Worm (Caenorhabditis elegans) whole organism, young adult: Measurements from ENCODE around the gene R11D1.12.

Source experiments
- F33H1.4 ChIP-seq: fragments of 200-800 bp; sonication (Bioruptor generic); IDR thresholded peaks from 2 replicates; pipeline ENCODE4 v1.3.6; 2022; ENCODE audit warnings: missing genetic modification reagents, missing genetic modification characterization, missing compliant biosample characterization
- Y95B8A.8 ChIP-seq: fragments of 200-800 bp; sonication (Bioruptor generic); IDR thresholded peaks from 2 replicates; pipeline ENCODE4 v1.3.6; 2022; ENCODE audit warnings: missing genetic modification reagents, missing genetic modification characterization, missing compliant biosample characterization
- ceh-100 ChIP-seq: fragments of 200-800 bp; sonication (Bioruptor generic); IDR thresholded peaks from 2 replicates; pipeline ENCODE4 v1.3.6; 2022; ENCODE audit warnings: missing genetic modification reagents, missing genetic modification characterization, missing compliant biosample characterization
- egl-44 ChIP-seq: fragments of 200-800 bp; sonication (Bioruptor generic); IDR thresholded peaks from 2 replicates; pipeline ENCODE4 v1.3.6; 2022; ENCODE audit warnings: missing genetic modification reagents, missing genetic modification characterization, missing compliant biosample characterization
- egrh-3 ChIP-seq: fragments of 200-800 bp; sonication (Bioruptor generic); IDR thresholded peaks from 2 replicates; pipeline ENCODE4 v1.3.6; 2022; ENCODE audit warnings: missing genetic modification reagents, missing genetic modification characterization, missing compliant biosample characterization
- ets-4 ChIP-seq: fragments of 200-800 bp; sonication (Bioruptor generic); optimal IDR thresholded peaks from 2 replicates; lab custom pipeline; 2018; ENCODE audit warnings: mild to moderate bottlenecking, missing genetic modification characterization, missing compliant biosample characterization
- lag-1 ChIP-seq: fragments of 200-800 bp; sonication (Bioruptor generic); IDR thresholded peaks from 2 replicates; pipeline ENCODE4 v1.3.6; 2022; ENCODE audit warnings: missing genetic modification reagents, missing genetic modification characterization, missing compliant biosample characterization
- lin-40 ChIP-seq: sonication (generic microtip); optimal IDR thresholded peaks from 2 replicates; lab custom pipeline; 2016; ENCODE audit warnings: missing genetic modification characterization, mild to moderate bottlenecking, missing compliant biosample characterization, missing genotype, missing genetic modification reagents
- pbrm-1 ChIP-seq: fragments of 200-800 bp; sonication (Bioruptor generic); IDR thresholded peaks from 2 replicates; pipeline ENCODE4 v1.3.6; 2022; ENCODE audit warnings: missing genetic modification reagents, missing genetic modification characterization, missing compliant biosample characterization
- snpc-4 ChIP-seq, 5 experiments: fragments of 150-350 bp in 1 of 5; sonication (generic microtip) in 4 of 5; optimal IDR thresholded peaks; 2 replicates each; lab custom pipeline; 2014 to 2018; ENCODE audit warnings: missing genetic modification characterization in 5 of 5, missing biosample characterization in 3 of 5, antibody characterized with exemption in 2 of 5, mild to moderate bottlenecking in 2 of 5, missing compliant biosample characterization in 2 of 5, missing genotype in 2 of 5, moderate library complexity in 2 of 5, missing genetic modification reagents in 1 of 5
- unc-130 ChIP-seq: sonication (generic microtip); optimal IDR thresholded peaks from 2 replicates; lab custom pipeline; 2016; ENCODE audit warnings: missing genetic modification reagents, missing genetic modification characterization, missing compliant biosample characterization
- unc-62 ChIP-seq: fragments of 150-350 bp; optimal IDR thresholded peaks from 2 replicates; lab custom pipeline; 2014; ENCODE audit warnings: missing biosample characterization, missing genetic modification reagents, missing genetic modification characterization

DNA sequence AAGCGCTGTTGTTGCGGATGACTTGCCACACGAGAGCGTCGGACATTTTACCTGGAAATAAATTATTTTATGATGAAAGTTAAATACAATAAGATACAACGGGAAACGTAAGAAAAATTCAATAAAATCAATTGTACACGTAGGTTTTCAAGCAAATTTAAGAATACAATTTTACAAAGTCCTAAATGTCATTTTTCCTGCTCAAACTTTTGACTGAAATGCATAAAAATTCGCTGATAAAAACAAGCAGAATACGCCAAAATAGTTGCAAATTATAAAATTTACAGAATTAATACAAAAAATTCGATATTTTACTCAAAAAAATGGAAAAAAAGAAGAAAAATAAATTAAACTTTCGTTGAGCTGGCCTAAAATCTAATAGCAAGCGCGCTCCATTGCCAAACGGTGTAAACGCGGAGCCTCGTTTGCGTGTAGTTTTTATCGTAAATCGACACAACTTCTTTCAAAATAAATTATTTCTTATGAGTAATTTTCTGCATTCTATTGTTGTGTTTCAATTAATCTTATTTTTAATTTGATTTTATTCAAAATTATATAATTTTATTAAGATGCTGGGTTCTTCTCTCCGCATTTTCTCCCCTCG, 2.4 kb upstream of the R11D1.12 start, which contains the start of the genes rpl-28 and mrpl-49:
- TF ChIP-seq lag-1, result no peak
- TF ChIP-seq egrh-3 (GFP tag; lab: Robert Waterston, UW), result no peak
- TF ChIP-seq unc-62 (GFP tag; lab: Kevin White, UChicago), result no peak
- no peak for TF ChIP-seq egl-44
- no peak for TF ChIP-seq snpc-4 (GFP tag; optimal IDR thresholded peaks at IDR 0.05; lab: Kevin White, UChicago)
- peak in 3 of 4 experiments; percentile 28 to 81 (median 32) for TF ChIP-seq snpc-4 (tag; optimal IDR thresholded peaks at IDR 0.05; lab: Kevin White, UChicago)
- no peak for TF ChIP-seq unc-130
- TF ChIP-seq F33H1.4, result peak; percentile 46; the same call in 1 of the 2 replicates
- no peak for TF ChIP-seq pbrm-1 (GFP tag; lab: Robert Waterston, UW)
- peak; percentile 57 for TF ChIP-seq lin-40 (tag; lab: Kevin White, UChicago)
- no peak for TF ChIP-seq Y95B8A.8 (GFP tag; lab: Robert Waterston, UW)
- no peak for TF ChIP-seq ets-4 (GFP tag; lab: Kevin White, UChicago)
- TF ChIP-seq ceh-100 (GFP tag; lab: Robert Waterston, UW), result no peak
